Fruit fly (Drosophila melanogaster) whole organism, prepupa: ENCODE measurements around the gene Set8.
A peak's percentile ranks its signal among the peaks of the same experiment; 100 is the strongest.

ENCODE experiments used
- Blimp-1 ChIP-seq: fragments of 200-800 bp; sonication (Bioruptor generic); optimal IDR thresholded peaks from 3 replicates; lab custom pipeline; 2017; ENCODE audit warnings: missing biosample characterization, missing genetic modification characterization, mild to moderate bottlenecking, moderate library complexity, missing genetic modification reagents
- CG15336 ChIP-seq: fragments of 200-800 bp; sonication (Bioruptor generic); IDR thresholded peaks from 2 replicates; pipeline ENCODE4 v1.3.6; 2022; ENCODE audit warnings: missing biosample characterization, missing genetic modification characterization
- CG4318 ChIP-seq: fragments of 200-800 bp; sonication (Bioruptor generic); optimal IDR thresholded peaks from 3 replicates; lab custom pipeline; 2017; ENCODE audit warnings: missing biosample characterization, mild to moderate bottlenecking, missing genetic modification characterization
- CG6276 ChIP-seq: fragments of 200-800 bp; sonication (Bioruptor generic); optimal IDR thresholded peaks from 2 replicates; lab custom pipeline; 2017; ENCODE audit warnings: missing biosample characterization, mild to moderate bottlenecking, missing genetic modification characterization
- CG6792 ChIP-seq: fragments of 200-800 bp; sonication (Bioruptor generic); optimal IDR thresholded peaks from 3 replicates; lab custom pipeline; 2016; ENCODE audit warnings: missing biosample characterization, missing genetic modification characterization
- CG6854 ChIP-seq: fragments of 200-800 bp; sonication (Bioruptor generic); optimal IDR thresholded peaks from 2 replicates; lab custom pipeline; 2017; ENCODE audit warnings: missing biosample characterization, mild to moderate bottlenecking, missing genetic modification characterization
- Hr38 ChIP-seq: sonication (Bioruptor generic); optimal IDR thresholded peaks from 2 replicates; lab custom pipeline; 2016; ENCODE audit warnings: missing biosample characterization, missing genetic modification characterization
- Hr39 ChIP-seq: fragments of 200-800 bp; sonication (Bioruptor generic); optimal IDR thresholded peaks from 2 replicates; lab custom pipeline; 2016; ENCODE audit warnings: missing biosample characterization, missing genetic modification characterization
- Hr4 ChIP-seq: fragments of 200-800 bp; sonication (Bioruptor generic); optimal IDR thresholded peaks from 3 replicates; lab custom pipeline; 2016; ENCODE audit warnings: missing biosample characterization, missing genetic modification characterization
- OdsH ChIP-seq: fragments of 200-800 bp; sonication (Bioruptor generic); optimal IDR thresholded peaks from 3 replicates; lab custom pipeline; 2016; ENCODE audit warnings: missing biosample characterization, missing genetic modification characterization
- Sox102F ChIP-seq: fragments of 200-800 bp; sonication (Bioruptor generic); optimal IDR thresholded peaks from 2 replicates; lab custom pipeline; 2016; ENCODE audit warnings: missing biosample characterization, mild to moderate bottlenecking, missing genetic modification characterization
- dsx ChIP-seq: fragments of 200-800 bp; optimal IDR thresholded peaks from 3 replicates; lab custom pipeline; 2019; ENCODE audit warnings: missing biosample characterization, mild to moderate bottlenecking, missing genetic modification characterization, moderate library complexity; ENCODE audit not compliant: poor library complexity, severe bottlenecking
- topi ChIP-seq: fragments of 200-800 bp; sonication (Bioruptor generic); optimal IDR thresholded peaks from 3 replicates; lab custom pipeline; 2016; ENCODE audit warnings: missing biosample characterization, missing genetic modification characterization
- vri ChIP-seq: fragments of 200-800 bp; sonication (Bioruptor generic); optimal IDR thresholded peaks from 3 replicates; lab custom pipeline; 2016; ENCODE audit warnings: missing biosample characterization, mild to moderate bottlenecking, missing genetic modification characterization

DNA sequence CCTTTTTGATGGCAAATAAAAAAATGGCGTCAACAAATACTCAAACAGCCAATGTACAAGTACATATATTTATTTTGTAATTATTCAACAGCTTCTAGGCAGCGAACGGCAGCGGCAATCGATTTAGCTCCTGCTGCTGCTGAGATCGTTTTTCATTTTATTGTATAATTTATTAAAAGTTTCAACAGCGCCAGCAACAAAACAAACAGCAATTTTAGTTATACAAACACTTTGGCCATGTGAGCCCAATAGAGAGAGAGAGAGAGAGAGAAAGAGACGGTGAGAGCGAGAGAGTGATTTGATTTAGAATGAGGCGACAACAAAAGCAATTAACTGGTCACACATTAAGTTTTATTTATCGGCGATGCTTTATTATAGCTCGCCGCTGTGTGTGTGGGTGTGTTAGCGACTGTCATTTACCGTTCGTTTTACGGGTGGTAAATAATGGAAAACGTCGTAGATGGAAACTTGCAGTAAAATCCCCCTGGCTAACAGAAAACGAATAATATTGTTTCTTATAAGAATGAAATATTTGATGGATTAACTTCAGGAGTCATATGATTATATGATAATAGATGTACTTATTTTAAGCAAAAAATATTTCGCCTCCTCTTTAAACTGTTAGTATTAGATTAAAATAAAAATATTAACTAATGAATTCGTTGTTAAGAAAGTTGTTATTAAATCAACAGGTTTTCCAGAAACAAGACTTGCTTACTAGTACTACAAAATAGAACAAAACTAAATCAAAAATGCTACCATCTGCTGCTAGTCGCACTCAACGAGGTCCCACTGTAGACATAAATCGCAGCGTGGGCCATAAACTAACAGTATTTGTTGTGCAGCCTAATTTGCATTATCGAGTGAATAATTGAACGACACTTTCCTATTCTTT, 30.5 kb upstream of the Set8 start:
- TF ChIP-seq Hr39 (GFP tag; lab: Kevin White, UChicago) (no peak), CG4318 (no peak), vri (GFP tag; lab: Kevin White, UChicago) (no peak), Hr4 (GFP tag; lab: Kevin White, UChicago) (peak; percentile 33), CG15336 (no peak), dsx (GFP tag; lab: Kevin White, UChicago) (no peak), topi (no peak), CG6276 (GFP tag; lab: Kevin White, UChicago) (no peak), Blimp-1 (GFP tag; lab: Kevin White, UChicago) (no peak), CG6854 (GFP tag; lab: Kevin White, UChicago) (no peak), Sox102F (GFP tag; lab: Kevin White, UChicago) (no peak), Hr38 (GFP tag; lab: Kevin White, UChicago) (no peak), CG6792 (GFP tag; lab: Kevin White, UChicago) (no peak), OdsH (GFP tag; lab: Kevin White, UChicago) (no peak)
